Worm (Caenorhabditis elegans): ENCODE data around the gene F14H8.2.

DNA sequence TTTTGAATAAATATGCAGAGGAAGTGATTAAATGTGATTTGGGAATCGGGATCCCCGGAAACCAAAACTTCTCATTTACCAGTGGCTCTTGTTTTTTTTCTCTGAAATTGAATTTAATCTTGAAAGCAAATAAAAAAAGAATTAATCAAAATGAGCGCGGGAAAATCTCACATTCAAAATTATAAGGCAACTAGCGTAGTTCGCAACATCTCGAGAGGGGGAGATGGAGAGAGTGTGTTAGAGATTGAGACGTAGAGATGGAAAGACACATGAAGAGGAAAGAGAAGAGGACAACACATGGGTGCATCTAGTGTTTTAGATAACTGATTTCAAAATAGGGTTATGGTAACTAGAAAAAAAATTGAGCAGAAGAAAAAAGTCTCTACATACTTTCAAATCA is 28.0 kb upstream of the F14H8.2 start, which contains the start of gene sdc-3:
- no peak for TF ChIP-seq unc-62 (GFP tag; optimal IDR thresholded peaks at IDR 0.05)
- TF ChIP-seq nhr-76 (tag; optimal IDR thresholded peaks at IDR 0.05), result no peak
- TF ChIP-seq pha-4 (tag; optimal IDR thresholded peaks at IDR 0.05), result no peak
- TF ChIP-seq unc-39 (tag; optimal IDR thresholded peaks at IDR 0.05), result no peak
- TF ChIP-seq mls-2 (tag; optimal IDR thresholded peaks at IDR 0.05), result no peak
- TF ChIP-seq ham-2 (GFP tag; optimal IDR thresholded peaks at IDR 0.05), result no peak
- TF ChIP-seq hlh-1 (tag; optimal IDR thresholded peaks at IDR 0.05), result no peak
- TF ChIP-seq lin-13 (tag; optimal IDR thresholded peaks at IDR 0.05), result no peak
- no peak for TF ChIP-seq snpc-4 (tag; optimal IDR thresholded peaks at IDR 0.05)
- TF ChIP-seq lsy-2 (tag; optimal IDR thresholded peaks at IDR 0.05), result no peak
- TF ChIP-seq ztf-11 (tag; optimal IDR thresholded peaks at IDR 0.05), result no peak
- TF ChIP-seq elt-1 (tag; optimal IDR thresholded peaks at IDR 0.05; ENCODE audit: borderline replicate concordance, insufficient read depth), result no peak
- no peak for TF ChIP-seq nhr-237 (tag; optimal IDR thresholded peaks at IDR 0.05)
- TF ChIP-seq blmp-1 (tag; optimal IDR thresholded peaks at IDR 0.05), result no peak
